Worm (Caenorhabditis elegans) whole organism, midembryonic: ENCODE measurements around the gene sri-60.

Source experiments
- cog-1 ChIP-seq: sonication (generic microtip); optimal IDR thresholded peaks from 2 replicates; lab custom pipeline; 2016; ENCODE audit warnings: missing genetic modification characterization, missing compliant biosample characterization
- flt-1 ChIP-seq: fragments of 200-800 bp; sonication (Bioruptor generic); IDR thresholded peaks from 2 replicates; pipeline ENCODE4 v1.3.6; 2022; ENCODE audit warnings: missing genetic modification characterization, missing compliant biosample characterization
- klf-2 ChIP-seq: fragments of 200-800 bp; sonication (Bioruptor generic); conservative IDR thresholded peaks from 2 replicates; pipeline ENCODE4 v1.3.6; 2022; ENCODE audit warnings: missing genetic modification reagents, missing genetic modification characterization, missing compliant biosample characterization
- med-1 ChIP-seq: sonication (generic microtip); optimal IDR thresholded peaks from 2 replicates; lab custom pipeline; 2017; ENCODE audit warnings: missing genetic modification characterization, mild to moderate bottlenecking, missing compliant biosample characterization, antibody characterized with exemption, missing genetic modification reagents; ENCODE audit not compliant: insufficient read depth
- ref-1 ChIP-seq: fragments of 200-800 bp; sonication (Bioruptor generic); conservative IDR thresholded peaks from 2 replicates; pipeline ENCODE4 v1.3.6; 2022; ENCODE audit warnings: missing genetic modification reagents, missing genetic modification characterization, missing compliant biosample characterization
- tab-1 ChIP-seq: fragments of 200-800 bp; sonication (Bioruptor generic); IDR thresholded peaks from 2 replicates; pipeline ENCODE4 v1.3.6; 2022; ENCODE audit warnings: missing genetic modification characterization, missing compliant biosample characterization
- ztf-23 ChIP-seq: fragments of 200-800 bp; sonication (Bioruptor generic); IDR thresholded peaks from 2 replicates; pipeline ENCODE4 v1.3.6; 2022; ENCODE audit warnings: missing genetic modification reagents, missing genetic modification characterization, missing compliant biosample characterization
- ztf-29 ChIP-seq: fragments of 200-800 bp; sonication (Bioruptor generic); IDR thresholded peaks from 2 replicates; pipeline ENCODE4 v1.3.6; 2022; ENCODE audit warnings: missing genetic modification reagents, missing genetic modification characterization, missing compliant biosample characterization

ce11 chrII:2695079-2695478 is 7.6 kb downstream of the sri-60 start:
- no peak for TF ChIP-seq ref-1
- TF ChIP-seq cog-1 = no peak
- no peak for TF ChIP-seq klf-2
- TF ChIP-seq tab-1 (GFP tag; lab: Robert Waterston, UW) = no peak
- no peak for TF ChIP-seq ztf-23 (GFP tag; lab: Robert Waterston, UW)
- TF ChIP-seq flt-1 (GFP tag; lab: Robert Waterston, UW) = no peak
- no peak for TF ChIP-seq med-1 (GFP tag; lab: Kevin White, UChicago)
- no peak for TF ChIP-seq ztf-29 (GFP tag; lab: Robert Waterston, UW)
